Worm (Caenorhabditis elegans): Measurements from ENCODE around the gene mpz-4.

mpz-4 gene

DNA sequence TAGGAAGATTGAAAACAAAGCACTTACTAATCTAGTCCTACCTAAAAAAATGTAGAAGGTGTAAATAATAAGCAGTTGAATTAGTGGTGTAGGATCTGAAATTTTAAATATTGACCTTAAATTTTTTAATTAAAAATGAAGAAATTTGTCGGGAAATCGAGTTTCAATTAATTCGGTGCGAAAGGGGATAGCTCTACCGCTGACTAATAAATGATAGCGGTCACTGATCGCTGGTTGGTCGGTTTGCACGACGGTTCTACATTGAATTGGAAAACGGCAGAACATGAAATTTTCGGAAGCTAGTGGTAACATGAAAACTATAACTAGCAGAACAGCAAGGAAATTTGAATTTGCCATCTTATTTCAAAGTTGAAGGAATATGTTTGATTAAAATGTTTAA is 47.0 kb downstream of the mpz-4 start, which contains the start of gene set-15:
Gene set-15, minus strand, starts transcription at position 101 of the 400 bp plus-strand sequence.
- TF ChIP-seq mep-1 (tag; optimal IDR thresholded peaks at IDR 0.05), result no peak

ce11 chrIV:4776501-4776900 is 50.6 kb downstream of the mpz-4 start:
- TF ChIP-seq ceh-43 (GFP tag; optimal IDR thresholded peaks at IDR 0.05), result no peak

DNA sequence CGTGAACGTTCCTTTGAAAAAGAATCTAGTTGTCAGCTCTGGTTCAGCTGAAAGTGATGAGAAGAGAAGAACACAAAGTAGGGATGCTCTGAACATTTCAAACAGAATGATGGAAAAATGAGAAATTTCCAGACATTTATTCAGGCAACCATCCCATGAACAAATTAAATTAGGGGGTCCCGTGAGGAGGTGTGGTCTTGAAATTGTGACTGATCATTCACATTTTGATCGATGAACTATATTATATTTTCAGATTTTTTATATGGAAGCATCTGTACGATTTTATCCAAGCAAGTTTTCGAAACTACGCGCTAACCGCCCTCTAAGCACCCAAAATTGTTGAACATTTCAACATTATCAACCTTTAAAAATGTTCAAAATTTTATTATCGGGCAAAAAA is 51.1 kb downstream of the mpz-4 start, which contains the start of gene R11E3.19:
Gene R11E3.19, minus strand, starts transcription at position 101 of the 400 bp plus-strand sequence.
- TF ChIP-seq drap-1 (GFP tag; optimal IDR thresholded peaks at IDR 0.05) (no peak), zip-8 (tag; optimal IDR thresholded peaks at IDR 0.05) (no peak), unc-62 (GFP tag; optimal IDR thresholded peaks at IDR 0.05) (no peak), lin-32 (GFP tag; optimal IDR thresholded peaks at IDR 0.05) (no peak), mep-1 (tag; optimal IDR thresholded peaks at IDR 0.05) (no peak), cnd-1 (tag; optimal IDR thresholded peaks at IDR 0.05) (no peak), tbx-8 (GFP tag; optimal IDR thresholded peaks at IDR 0.05) (no peak), ceh-43 (GFP tag; optimal IDR thresholded peaks at IDR 0.05) (no peak), mls-2 (tag; optimal IDR thresholded peaks at IDR 0.05) (no peak), elt-3 (tag; optimal IDR thresholded peaks at IDR 0.05) (no peak), ceh-83 (GFP tag; optimal IDR thresholded peaks at IDR 0.05) (no peak), bed-3 (GFP tag; optimal IDR thresholded peaks at IDR 0.05) (no peak), blmp-1 (tag; optimal IDR thresholded peaks at IDR 0.05) (no peak), lin-13 (tag; optimal IDR thresholded peaks at IDR 0.05) (no peak), mab-5 (tag; optimal IDR thresholded peaks at IDR 0.05) (no peak), nhr-76 (tag; optimal IDR thresholded peaks at IDR 0.05) (no peak), snpc-4 (tag; optimal IDR thresholded peaks at IDR 0.05) (no peak), ces-1 (GFP tag; optimal IDR thresholded peaks at IDR 0.05) (no peak), M03D4.4 (tag; optimal IDR thresholded peaks at IDR 0.05) (no peak), flh-1 (GFP tag; optimal IDR thresholded peaks at IDR 0.05) (no peak)

Data from whole organism, mixed stage, embryonic.